Worm (Caenorhabditis elegans): ENCODE data around the gene R53.4.

ce11 chrII:9956116-9956515 lies 11.7 kb downstream of the R53.4 start:
- no peak for TF ChIP-seq pha-4 (tag; optimal IDR thresholded peaks at IDR 0.05)
- TF ChIP-seq ceh-79 (tag; optimal IDR thresholded peaks at IDR 0.05) = no peak
- no peak for TF ChIP-seq mel-28 (tag; optimal IDR thresholded peaks at IDR 0.05; ENCODE audit: borderline replicate concordance)
- TF ChIP-seq ets-4 (GFP tag; optimal IDR thresholded peaks at IDR 0.05) = no peak
- no peak for TF ChIP-seq nhr-90 (tag; optimal IDR thresholded peaks at IDR 0.05)
- no peak for TF ChIP-seq unc-130 (GFP tag; optimal IDR thresholded peaks at IDR 0.05)
- no peak for TF ChIP-seq ama-1 (optimal IDR thresholded peaks at IDR 0.05)
- no peak for TF ChIP-seq ama-1 (GFP tag; optimal IDR thresholded peaks at IDR 0.05)
- no peak for TF ChIP-seq unc-62 (GFP tag; optimal IDR thresholded peaks at IDR 0.05)
- TF ChIP-seq D2030.7 (GFP tag; IDR thresholded peaks at IDR 0.05) = no peak
- no peak for TF ChIP-seq akir-1 (GFP tag; optimal IDR thresholded peaks at IDR 0.05)

Data from whole organism, young adult.